Worm (Caenorhabditis elegans) whole organism, L3 larva: Measurements from ENCODE around the gene pnn-1.

ENCODE experiments used
- R02D3.7 ChIP-seq: fragments of 150-350 bp; optimal IDR thresholded peaks from 2 replicates; lab custom pipeline; 2014; ENCODE audit warnings: missing biosample characterization, missing genetic modification characterization
- ZK546.5 ChIP-seq: sonication (generic microtip); optimal IDR thresholded peaks from 2 replicates; lab custom pipeline; 2017; ENCODE audit warnings: missing biosample characterization, missing genetic modification characterization
- ama-1 ChIP-seq: fragments of 150-350 bp; optimal IDR thresholded peaks from 2 replicates; lab custom pipeline; 2018
- ceh-16 ChIP-seq: sonication (generic microtip); optimal IDR thresholded peaks from 2 replicates; lab custom pipeline; 2017; ENCODE audit warnings: missing biosample characterization, missing genetic modification characterization
- ceh-28 ChIP-seq: fragments of 150-350 bp; optimal IDR thresholded peaks from 2 replicates; lab custom pipeline; 2014; ENCODE audit warnings: missing biosample characterization, missing genetic modification reagents, missing genetic modification characterization
- ceh-82 ChIP-seq: fragments of 150-350 bp; optimal IDR thresholded peaks from 2 replicates; lab custom pipeline; 2014; ENCODE audit warnings: missing biosample characterization, missing genetic modification characterization
- daf-12 ChIP-seq: fragments of 150-350 bp; optimal IDR thresholded peaks from 2 replicates; lab custom pipeline; 2014; ENCODE audit warnings: missing biosample characterization, missing genetic modification reagents, missing genetic modification characterization
- egl-27 ChIP-seq: sonication (generic microtip); optimal IDR thresholded peaks from 4 replicates; lab custom pipeline; 2017; ENCODE audit warnings: missing biosample characterization, missing genetic modification reagents, missing genetic modification characterization
- egl-5 ChIP-seq: fragments of 150-350 bp; optimal IDR thresholded peaks from 2 replicates; lab custom pipeline; 2017; ENCODE audit warnings: missing biosample characterization, missing genetic modification reagents, missing genetic modification characterization, inconsistent platforms
- elt-1 ChIP-seq: fragments of 150-350 bp; optimal IDR thresholded peaks from 2 replicates; lab custom pipeline; 2014; ENCODE audit warnings: missing biosample characterization, missing genetic modification characterization
- elt-2 ChIP-seq: sonication (generic microtip); optimal IDR thresholded peaks from 2 replicates; lab custom pipeline; 2016; ENCODE audit warnings: missing genetic modification reagents, mild to moderate bottlenecking, missing genetic modification characterization, missing compliant biosample characterization
- eor-1 ChIP-seq, 2 experiments: fragments of 150-350 bp; optimal IDR thresholded peaks; 2 replicates each; lab custom pipeline; 2014 to 2018; ENCODE audit warnings: missing biosample characterization in 2 of 2, missing genetic modification characterization in 2 of 2
- fkh-10 ChIP-seq: sonication (generic microtip); optimal IDR thresholded peaks from 2 replicates; lab custom pipeline; 2017; ENCODE audit warnings: missing biosample characterization, missing genetic modification reagents, missing genetic modification characterization
- fkh-2 ChIP-seq: fragments of 150-350 bp; optimal IDR thresholded peaks from 2 replicates; lab custom pipeline; 2014; ENCODE audit warnings: missing biosample characterization, missing genetic modification reagents, missing genetic modification characterization
- fos-1 ChIP-seq: fragments of 150-350 bp; optimal IDR thresholded peaks from 2 replicates; lab custom pipeline; 2014; ENCODE audit warnings: missing biosample characterization, missing genetic modification characterization
- hmg-11 ChIP-seq: sonication (generic microtip); optimal IDR thresholded peaks from 2 replicates; lab custom pipeline; 2016; ENCODE audit warnings: missing genetic modification characterization, missing compliant biosample characterization
- jun-1 ChIP-seq: fragments of 150-350 bp; optimal IDR thresholded peaks from 2 replicates; lab custom pipeline; 2014; ENCODE audit warnings: missing biosample characterization, missing genetic modification reagents, missing genetic modification characterization
- lin-15B ChIP-seq: fragments of 150-350 bp; optimal IDR thresholded peaks from 2 replicates; lab custom pipeline; 2014; ENCODE audit warnings: missing biosample characterization, missing genetic modification characterization
- lin-39 ChIP-seq: fragments of 150-350 bp; optimal IDR thresholded peaks from 2 replicates; lab custom pipeline; 2018; ENCODE audit warnings: missing biosample characterization, missing genetic modification reagents, missing genetic modification characterization
- lsy-12 ChIP-seq: sonication (generic microtip); optimal IDR thresholded peaks from 2 replicates; lab custom pipeline; 2016; ENCODE audit warnings: mild to moderate bottlenecking, missing genetic modification characterization, missing compliant biosample characterization
- mdl-1 ChIP-seq: fragments of 150-350 bp; optimal IDR thresholded peaks from 2 replicates; lab custom pipeline; 2014; ENCODE audit warnings: missing biosample characterization, missing genetic modification characterization
- mml-1 ChIP-seq: fragments of 150-350 bp; sonication (generic microtip); optimal IDR thresholded peaks from 3 replicates; lab custom pipeline; 2014; ENCODE audit warnings: missing biosample characterization, missing genetic modification characterization
- nfya-1 ChIP-seq: sonication (generic microtip); optimal IDR thresholded peaks from 2 replicates; lab custom pipeline; 2017; ENCODE audit warnings: missing genetic modification characterization, mild to moderate bottlenecking, missing compliant biosample characterization, antibody characterized with exemption, moderate library complexity; ENCODE audit not compliant: insufficient read depth
- nhr-11 ChIP-seq: fragments of 150-350 bp; optimal IDR thresholded peaks from 2 replicates; lab custom pipeline; 2014; ENCODE audit warnings: missing biosample characterization, missing genetic modification characterization
- nhr-23 ChIP-seq: fragments of 150-350 bp; optimal IDR thresholded peaks from 2 replicates; lab custom pipeline; 2014; ENCODE audit warnings: missing biosample characterization, missing genetic modification reagents, missing genetic modification characterization
- nhr-25 ChIP-seq: sonication (generic microtip); optimal IDR thresholded peaks from 2 replicates; lab custom pipeline; 2017; ENCODE audit warnings: missing biosample characterization, missing genetic modification characterization
- nhr-28 ChIP-seq: fragments of 150-350 bp; optimal IDR thresholded peaks from 2 replicates; lab custom pipeline; 2014; ENCODE audit warnings: missing biosample characterization, missing genetic modification characterization
- nhr-43 ChIP-seq: sonication (generic microtip); optimal IDR thresholded peaks from 2 replicates; lab custom pipeline; 2016; ENCODE audit warnings: mild to moderate bottlenecking, missing genetic modification characterization, missing compliant biosample characterization; ENCODE audit not compliant: poor library complexity, severe bottlenecking
- nhr-67 ChIP-seq: fragments of 150-350 bp; optimal IDR thresholded peaks from 2 replicates; lab custom pipeline; 2014; ENCODE audit warnings: missing biosample characterization, missing genetic modification characterization
- nhr-76 ChIP-seq: fragments of 150-350 bp; sonication (generic microtip); optimal IDR thresholded peaks from 5 replicates; lab custom pipeline; 2014; ENCODE audit warnings: missing biosample characterization, missing genetic modification characterization
- nhr-77 ChIP-seq: fragments of 150-350 bp; optimal IDR thresholded peaks from 2 replicates; lab custom pipeline; 2014; ENCODE audit warnings: missing biosample characterization, missing genetic modification characterization
- pha-4 ChIP-seq: fragments of 150-350 bp; optimal IDR thresholded peaks from 2 replicates; lab custom pipeline; 2014; ENCODE audit warnings: missing biosample characterization, missing genetic modification reagents, missing genetic modification characterization
- pqm-1 ChIP-seq: fragments of 150-350 bp; optimal IDR thresholded peaks from 2 replicates; lab custom pipeline; 2017; ENCODE audit warnings: missing biosample characterization, missing genetic modification characterization, inconsistent platforms
- sea-2 ChIP-seq: fragments of 150-350 bp; sonication (generic microtip); optimal IDR thresholded peaks from 4 replicates; lab custom pipeline; 2014; ENCODE audit warnings: missing biosample characterization, missing genetic modification reagents, missing genetic modification characterization
- skn-1 ChIP-seq: fragments of 150-350 bp; optimal IDR thresholded peaks from 2 replicates; lab custom pipeline; 2014; ENCODE audit warnings: missing biosample characterization, missing genetic modification characterization
- snpc-4 ChIP-seq: fragments of 150-350 bp; optimal IDR thresholded peaks from 2 replicates; lab custom pipeline; 2014; ENCODE audit warnings: missing biosample characterization, missing genetic modification characterization
- tbx-2 ChIP-seq: sonication (generic microtip); optimal IDR thresholded peaks from 2 replicates; lab custom pipeline; 2016; ENCODE audit warnings: mild to moderate bottlenecking, missing genetic modification characterization, missing compliant biosample characterization
- unc-62 ChIP-seq: fragments of 150-350 bp; sonication (generic microtip); optimal IDR thresholded peaks from 4 replicates; lab custom pipeline; 2014; ENCODE audit warnings: missing biosample characterization, missing genetic modification reagents, missing genetic modification characterization
- zag-1 ChIP-seq: fragments of 150-350 bp; optimal IDR thresholded peaks from 2 replicates; lab custom pipeline; 2014; ENCODE audit warnings: missing biosample characterization, missing genetic modification characterization
- ztf-11 ChIP-seq: fragments of 150-350 bp; optimal IDR thresholded peaks from 2 replicates; lab custom pipeline; 2014; ENCODE audit warnings: missing biosample characterization, missing genetic modification characterization
- ztf-4 ChIP-seq: fragments of 150-350 bp; optimal IDR thresholded peaks from 2 replicates; lab custom pipeline; 2014; ENCODE audit warnings: missing biosample characterization, missing genetic modification characterization

pnn-1 gene

DNA sequence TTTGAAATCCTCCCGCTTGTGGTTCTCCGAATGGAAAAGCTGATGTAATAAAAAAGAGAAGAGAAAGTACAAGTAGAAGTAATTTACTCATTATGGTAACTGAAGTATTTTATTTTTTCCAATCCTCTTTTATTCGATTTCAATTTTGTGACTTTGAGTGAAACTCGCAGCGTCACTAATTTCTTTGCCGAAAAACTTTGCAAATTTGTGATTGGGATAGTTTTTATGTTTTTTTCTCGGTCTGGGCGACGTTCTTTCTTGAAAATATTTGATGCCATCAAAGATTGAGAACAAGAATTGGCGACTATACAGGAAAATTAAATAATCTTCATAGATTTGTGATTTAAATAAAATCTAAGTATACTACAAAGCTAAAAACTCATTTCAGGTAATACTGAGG, 28.6 kb downstream of the pnn-1 start, which contains the start of gene far-4:
far-4 (minus strand) TSS at position 101 of the 400 bp plus-strand sequence.
- TF ChIP-seq sea-2: no peak
- no peak for TF ChIP-seq fkh-2 (tag; lab: Kevin White, UChicago)
- no peak for TF ChIP-seq ama-1
- TF ChIP-seq lsy-12: no peak
- TF ChIP-seq mdl-1 (tag; lab: Kevin White, UChicago): no peak
- no peak for TF ChIP-seq elt-2 (tag; lab: Kevin White, UChicago)
- no peak for TF ChIP-seq skn-1
- no peak for TF ChIP-seq fos-1 (tag; lab: Kevin White, UChicago)
- no peak for TF ChIP-seq daf-12 (tag; lab: Kevin White, UChicago)
- TF ChIP-seq unc-62: no peak
- no peak for TF ChIP-seq pha-4
- TF ChIP-seq ceh-82 (tag; lab: Kevin White, UChicago): no peak
- TF ChIP-seq nhr-67: no peak
- TF ChIP-seq nhr-28 (tag; lab: Kevin White, UChicago): no peak
- TF ChIP-seq jun-1 (tag; lab: Kevin White, UChicago): no peak
- no peak for TF ChIP-seq mml-1
- no peak for TF ChIP-seq nhr-77 (tag; lab: Kevin White, UChicago)
- no peak for TF ChIP-seq nhr-43 (tag; lab: Kevin White, UChicago)

DNA sequence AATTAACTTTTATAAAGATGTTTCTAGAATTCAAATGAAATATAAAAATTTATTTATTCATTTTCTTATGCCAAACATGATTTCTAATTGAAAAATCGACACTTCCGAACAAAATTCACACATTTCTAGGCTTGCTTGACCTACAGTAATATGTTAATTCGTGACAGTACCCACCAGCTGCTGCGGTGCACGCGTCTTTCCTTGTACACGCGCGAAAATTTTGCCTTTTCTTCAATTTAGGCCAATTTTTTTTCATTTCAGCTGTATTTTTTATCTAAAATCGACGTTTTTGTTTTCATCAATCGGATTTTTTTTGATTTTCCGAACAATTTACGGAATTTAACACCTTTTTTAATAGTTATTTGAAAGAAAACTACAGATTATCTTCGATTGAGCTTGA, 29.2 kb downstream of the pnn-1 start:
- TF ChIP-seq R02D3.7 (tag; lab: Kevin White, UChicago) (no peak), nfya-1 (tag; lab: Kevin White, UChicago) (no peak), lsy-12 (no peak), elt-1 (tag; lab: Kevin White, UChicago) (no peak), ztf-4 (tag; lab: Kevin White, UChicago) (no peak), hmg-11 (tag; lab: Kevin White, UChicago) (no peak), fkh-2 (tag; lab: Kevin White, UChicago) (no peak), ceh-16 (tag; lab: Kevin White, UChicago) (no peak)

DNA sequence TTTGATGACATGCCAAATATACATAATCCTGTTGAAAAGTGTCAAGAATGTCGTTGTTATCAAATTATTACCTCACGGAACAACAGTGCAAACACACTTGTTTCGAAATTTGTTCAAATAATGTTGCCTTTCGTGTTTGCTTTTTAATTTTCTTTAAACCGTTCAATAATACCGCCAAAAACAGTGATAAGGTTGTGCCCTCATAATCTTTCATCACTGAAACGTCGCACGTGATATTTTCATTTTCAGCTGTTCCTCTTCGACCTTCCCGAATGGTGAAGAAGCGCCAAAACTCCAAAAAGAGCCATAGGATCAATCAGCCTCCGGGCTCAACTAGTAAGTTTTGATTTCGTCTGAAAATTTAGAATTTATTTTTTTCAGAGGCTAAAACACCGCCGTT, 31.2 kb downstream of the pnn-1 start, which contains the start of gene inft-2:
inft-2 (plus strand) TSS at position 248 of the 400 bp plus-strand sequence.
- TF ChIP-seq ZK546.5 (tag; lab: Kevin White, UChicago) (no peak), pqm-1 (peak; percentile 27), elt-2 (tag; lab: Kevin White, UChicago) (peak; percentile 61), R02D3.7 (tag; lab: Kevin White, UChicago) (no peak), pha-4 (peak; percentile 12), ceh-28 (no peak)
- TF ChIP-seq, all 47 proteins: peak for 3

DNA sequence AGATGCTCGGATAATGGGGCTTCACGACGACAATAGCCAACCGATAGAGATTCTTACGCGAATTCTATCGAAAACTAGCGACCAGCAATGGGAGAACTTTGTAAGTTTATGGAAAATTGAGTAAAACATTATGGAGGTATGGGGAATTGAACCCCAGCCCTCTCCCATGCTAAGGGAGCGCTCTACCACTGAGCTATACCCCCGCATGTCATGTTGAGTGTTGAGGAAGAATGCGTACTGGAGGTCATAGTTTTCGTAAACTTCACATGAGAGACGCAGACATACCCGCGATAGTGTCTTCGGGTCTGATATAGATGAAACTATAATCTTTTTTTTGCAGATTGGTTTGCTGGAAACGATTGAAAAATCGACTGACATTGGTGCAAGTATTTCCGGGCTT, 32.5 kb downstream of the pnn-1 start:
- no peak for TF ChIP-seq egl-27
- no peak for TF ChIP-seq nfya-1 (tag; lab: Kevin White, UChicago)
- TF ChIP-seq nhr-43 (tag; lab: Kevin White, UChicago): peak; percentile 89
- no peak for TF ChIP-seq fkh-2 (tag; lab: Kevin White, UChicago)
- TF ChIP-seq daf-12 (tag; lab: Kevin White, UChicago): no peak
- no peak for TF ChIP-seq nhr-76 (tag; lab: Kevin White, UChicago)
- TF ChIP-seq ama-1: no peak
- peak; percentile 11 for TF ChIP-seq skn-1
- no peak for TF ChIP-seq zag-1 (tag; lab: Kevin White, UChicago)
- TF ChIP-seq elt-1 (tag; lab: Kevin White, UChicago): no peak
- no peak for TF ChIP-seq nhr-11 (tag; lab: Kevin White, UChicago)
- peak; percentile 34 for TF ChIP-seq jun-1 (tag; lab: Kevin White, UChicago)
- TF ChIP-seq ztf-11 (tag; lab: Kevin White, UChicago): no peak
- peak; percentile 52 for TF ChIP-seq lsy-12
- TF ChIP-seq nhr-23 (tag; lab: Kevin White, UChicago): peak; percentile 41
- peak; percentile 88 for TF ChIP-seq hmg-11 (tag; lab: Kevin White, UChicago)
- no peak for TF ChIP-seq mdl-1 (tag; lab: Kevin White, UChicago)
- TF ChIP-seq fkh-10 (GFP tag; lab: Kevin White, UChicago): no peak
- peak; percentile 9 for TF ChIP-seq pqm-1
- peak; percentile 75 for TF ChIP-seq nhr-25 (tag; lab: Kevin White, UChicago)
- TF ChIP-seq ztf-4 (tag; lab: Kevin White, UChicago): peak; percentile 2
- TF ChIP-seq nhr-67: no peak
- TF ChIP-seq ceh-28: no peak
- TF ChIP-seq snpc-4: peak; percentile 36
- no peak for TF ChIP-seq sea-2
- TF ChIP-seq pha-4: peak; percentile 66
- TF ChIP-seq eor-1 (tag; optimal IDR thresholded peaks at IDR 0.05; lab: Kevin White, UChicago): no peak
- no peak for TF ChIP-seq mml-1
- TF ChIP-seq elt-2 (tag; lab: Kevin White, UChicago): peak; percentile 61
- peak; percentile 26 for TF ChIP-seq lin-15B (tag; lab: Kevin White, UChicago)
- TF ChIP-seq egl-5: no peak
- peak; percentile 43 for TF ChIP-seq tbx-2 (tag; lab: Kevin White, UChicago)
- TF ChIP-seq lin-39: peak; percentile 85
